Fruit fly (Drosophila melanogaster): ENCODE measurements around the gene CG7110.

The CG7110 gene

dm6 chr2L:13370762-13371161, 28.0 kb upstream of the CG7110 start, which contains the start of gene ND-B22 (continued):
- TF ChIP-seq HLHmδ (GFP tag; optimal IDR thresholded peaks at IDR 0.05): no peak
- peak; percentile 6 for TF ChIP-seq bab2 (GFP tag; optimal IDR thresholded peaks at IDR 0.05)
- TF ChIP-seq NC2α (GFP tag; optimal IDR thresholded peaks at IDR 0.05): no peak
- TF ChIP-seq prd (optimal IDR thresholded peaks at IDR 0.05): no peak
- 0 out of 3 replicates have a peak, but pooled peaks have one; percentile 7 for TF ChIP-seq prd (GFP tag; IDR thresholded peaks at IDR 0.05)
- peak; percentile 33 for TF ChIP-seq Vsx1 (GFP tag; optimal IDR thresholded peaks at IDR 0.05)
- peak; percentile 25 for TF ChIP-seq fu2 (GFP tag; optimal IDR thresholded peaks at IDR 0.05)
- TF ChIP-seq Dref (GFP tag; IDR thresholded peaks at IDR 0.05): 0 out of 2 replicates have a peak, but pooled peaks have one; percentile 24
- TF ChIP-seq CG1647 (GFP tag; optimal IDR thresholded peaks at IDR 0.05): peak; percentile 54
- TF ChIP-seq repo (GFP tag; optimal IDR thresholded peaks at IDR 0.05): peak; percentile 8
- peak; percentile 52; the same call in 1 of the 3 replicates for TF ChIP-seq CG34224 (GFP tag; IDR thresholded peaks at IDR 0.05; ENCODE audit: partially characterized antibody)
- TF ChIP-seq Hr3 (GFP tag; optimal IDR thresholded peaks at IDR 0.05): peak; percentile 3
- TF ChIP-seq CG5180 (GFP tag; optimal IDR thresholded peaks at IDR 0.05): no peak
- TF ChIP-seq dpn (GFP tag; optimal IDR thresholded peaks at IDR 0.05): peak; percentile 38 to 51
- peak; percentile 57 for TF ChIP-seq CG15514 (GFP tag; optimal IDR thresholded peaks at IDR 0.05)
- TF ChIP-seq Adf1 (GFP tag; IDR thresholded peaks at IDR 0.05): no peak; the same call in 1 of the 2 replicates
- peak; percentile 55; the same call in 2 of the 3 replicates for TF ChIP-seq Opbp (GFP tag; IDR thresholded peaks at IDR 0.05; ENCODE audit: partially characterized antibody)
- no peak for TF ChIP-seq Eip74EF (GFP tag; optimal IDR thresholded peaks at IDR 0.05)
- TF ChIP-seq CG31441 (GFP tag; IDR thresholded peaks at IDR 0.05): peak; percentile 39; the same call in 1 of the 2 replicates
- no peak for TF ChIP-seq Side (GFP tag; optimal IDR thresholded peaks at IDR 0.05)
- TF ChIP-seq Stat92E (GFP tag; optimal IDR thresholded peaks at IDR 0.05): no peak
- TF ChIP-seq slou (GFP tag; optimal IDR thresholded peaks at IDR 0.05): peak; percentile 4
- no peak for TF ChIP-seq E2f1 (GFP tag; IDR thresholded peaks at IDR 0.05)
- TF ChIP-seq Dek (tag; optimal IDR thresholded peaks at IDR 0.05): peak; percentile 34
- TF ChIP-seq inv (GFP tag; IDR thresholded peaks at IDR 0.05; ENCODE audit: partially characterized antibody): no peak; the same call in 1 of the 2 replicates
- TF ChIP-seq CG10979 (tag; optimal IDR thresholded peaks at IDR 0.05): peak; percentile 22
- TF ChIP-seq CG30020 (tag; optimal IDR thresholded peaks at IDR 0.05): peak; percentile 43
- no peak for TF ChIP-seq CG6654 (GFP tag; optimal IDR thresholded peaks at IDR 0.05)
- peak; percentile 28 for TF ChIP-seq CG2678 (tag; optimal IDR thresholded peaks at IDR 0.05)
- TF ChIP-seq ab (GFP tag; optimal IDR thresholded peaks at IDR 0.05): no peak
- TF ChIP-seq Camta (GFP tag; optimal IDR thresholded peaks at IDR 0.05): no peak
- TF ChIP-seq Gug (GFP tag; IDR thresholded peaks at IDR 0.05): no peak; the same call in 3 of the 4 replicates
- TF ChIP-seq CG10209 (GFP tag; optimal IDR thresholded peaks at IDR 0.05): peak; percentile 33
- TF ChIP-seq Bdp1 (GFP tag; optimal IDR thresholded peaks at IDR 0.05): peak; percentile 66
- TF ChIP-seq lab (GFP tag; optimal IDR thresholded peaks at IDR 0.05): peak; percentile 57
- peak; percentile 26 for TF ChIP-seq pum (GFP tag; optimal IDR thresholded peaks at IDR 0.05)
- TF ChIP-seq Pdp1 (GFP tag; optimal IDR thresholded peaks at IDR 0.05): peak; percentile 27 to 97
- TF ChIP-seq CG9932 (GFP tag; IDR thresholded peaks at IDR 0.05): peak; percentile 70

dm6 chr2L:13373435-13374242, 25.2 kb upstream of the CG7110 start, which contains the start of the genes Bdp1 and CG6565:
Gene Bdp1, minus strand, starts transcription at chr2L:13373890.
Gene CG6565, plus strand, starts transcription at chr2L:13374019.
- TF ChIP-seq CG31441 (GFP tag; IDR thresholded peaks at IDR 0.05) (peak; percentile 98), jumu (GFP tag; optimal IDR thresholded peaks at IDR 0.05) (peak; percentile 99), CG10274 (GFP tag; optimal IDR thresholded peaks at IDR 0.05) (peak; percentile 88), sisA (GFP tag; IDR thresholded peaks at IDR 0.05) (peak; percentile 97), CG7928 (GFP tag; optimal IDR thresholded peaks at IDR 0.05) (peak; percentile 77), dmrt11E (tag; optimal IDR thresholded peaks at IDR 0.05) (peak; percentile 98), Poxn (GFP tag; IDR thresholded peaks at IDR 0.05) (peak; percentile 94), CG17568 (GFP tag; optimal IDR thresholded peaks at IDR 0.05) (no peak), caup (GFP tag; optimal IDR thresholded peaks at IDR 0.05; ENCODE audit: severe bottlenecking) (peak; percentile 95), pum (GFP tag; optimal IDR thresholded peaks at IDR 0.05) (peak; percentile 99), CG3065 (GFP tag; optimal IDR thresholded peaks at IDR 0.05) (peak; percentile 96), tna (GFP tag; IDR thresholded peaks at IDR 0.05; ENCODE audit: partially characterized antibody) (no peak), CG10654 (GFP tag; optimal IDR thresholded peaks at IDR 0.05) (peak; percentile 98)
